Worm (Caenorhabditis elegans) whole organism, L4 larva: ENCODE results near the gene atln-1.
"Not testable (repeated sequence)": the region's sequence is repeated elsewhere in the genome, so short reads cannot be mapped to it uniquely, and the experiment has no call there.

Source experiments
- D1046.2 ChIP-seq: fragments of 200-800 bp; sonication (Bioruptor generic); IDR thresholded peaks from 2 replicates; pipeline ENCODE4 v1.3.6; 2022; ENCODE audit warnings: missing genetic modification characterization, missing compliant biosample characterization
- F10B5.3 ChIP-seq: sonication (generic microtip); optimal IDR thresholded peaks from 2 replicates; lab custom pipeline; 2016; ENCODE audit warnings: mild to moderate bottlenecking, missing genetic modification characterization, missing compliant biosample characterization
- F49E8.2 ChIP-seq: sonication (generic microtip); optimal IDR thresholded peaks from 2 replicates; lab custom pipeline; 2016; ENCODE audit warnings: missing compliant biosample characterization, mild to moderate bottlenecking, missing genetic modification characterization, borderline replicate concordance
- Y105C5A.15 ChIP-seq: fragments of 200-800 bp; sonication (Bioruptor generic); IDR thresholded peaks from 2 replicates; pipeline ENCODE4 v1.3.6; 2022; ENCODE audit warnings: missing genetic modification characterization, missing compliant biosample characterization
- Y48G9A.11 ChIP-seq: fragments of 200-800 bp; sonication (Bioruptor generic); IDR thresholded peaks from 2 replicates; pipeline ENCODE4 v1.3.6; 2022; ENCODE audit warnings: missing genetic modification reagents, missing genetic modification characterization, missing compliant biosample characterization
- Y75B8A.6 ChIP-seq: fragments of 200-800 bp; sonication (Bioruptor generic); IDR thresholded peaks from 2 replicates; pipeline ENCODE4 v1.3.6; 2022; ENCODE audit warnings: missing genetic modification reagents, missing genetic modification characterization, missing compliant biosample characterization
- aly-2 ChIP-seq: sonication (generic microtip); optimal IDR thresholded peaks from 2 replicates; lab custom pipeline; 2018; ENCODE audit warnings: missing biosample characterization, missing genetic modification characterization
- arid-1 ChIP-seq: fragments of 200-800 bp; sonication (Bioruptor generic); conservative IDR thresholded peaks from 2 replicates; pipeline ENCODE4 v1.3.6; 2022; ENCODE audit warnings: missing genetic modification reagents, missing genetic modification characterization, missing compliant biosample characterization
- ceh-62 ChIP-seq: sonication (generic microtip); optimal IDR thresholded peaks from 2 replicates; lab custom pipeline; 2017; ENCODE audit warnings: missing biosample characterization, missing genetic modification characterization
- ces-1 ChIP-seq: fragments of 150-350 bp; sonication (generic microtip); optimal IDR thresholded peaks from 4 replicates; lab custom pipeline; 2014; ENCODE audit warnings: missing biosample characterization, missing genetic modification reagents, missing genetic modification characterization
- ctbp-1 ChIP-seq: fragments of 200-800 bp; sonication (Bioruptor generic); IDR thresholded peaks from 2 replicates; pipeline ENCODE4 v1.3.6; 2022; ENCODE audit warnings: missing genetic modification reagents, missing genetic modification characterization, missing compliant biosample characterization
- dmd-9 ChIP-seq: fragments of 200-800 bp; sonication (Bioruptor generic); IDR thresholded peaks from 2 replicates; pipeline ENCODE4 v1.3.6; 2022; ENCODE audit warnings: missing genetic modification reagents, missing genetic modification characterization, missing compliant biosample characterization
- hif-1 ChIP-seq, 2 experiments: sonication (generic microtip); optimal IDR thresholded peaks; 2 replicates each; lab custom pipeline; 2016 to 2017; ENCODE audit warnings: missing compliant biosample characterization in 2 of 2, missing genetic modification characterization in 2 of 2, missing genetic modification reagents in 2 of 2, missing genotype in 2 of 2, mild to moderate bottlenecking in 1 of 2
- lin-38 ChIP-seq: fragments of 200-800 bp; sonication (Bioruptor generic); IDR thresholded peaks from 2 replicates; pipeline ENCODE4 v1.3.6; 2022; ENCODE audit warnings: missing genetic modification reagents, missing genetic modification characterization, missing compliant biosample characterization
- lin-39 ChIP-seq: fragments of 150-350 bp; optimal IDR thresholded peaks from 2 replicates; lab custom pipeline; 2014; ENCODE audit warnings: missing biosample characterization, missing genetic modification reagents, missing genetic modification characterization
- lir-3 ChIP-seq: sonication (generic microtip); optimal IDR thresholded peaks from 2 replicates; lab custom pipeline; 2016; ENCODE audit warnings: mild to moderate bottlenecking, missing genetic modification characterization, missing compliant biosample characterization
- madf-5 ChIP-seq, 2 experiments: fragments of 200-800 bp; sonication (Bioruptor generic); IDR thresholded peaks; 2 replicates each; pipeline ENCODE4 v1.3.6; 2022; ENCODE audit warnings: missing compliant biosample characterization in 2 of 2, missing genetic modification characterization in 2 of 2
- mdt-29 ChIP-seq: fragments of 200-800 bp; sonication (Bioruptor generic); IDR thresholded peaks from 2 replicates; pipeline ENCODE4 v1.3.6; 2022; ENCODE audit warnings: missing genetic modification reagents, missing genetic modification characterization, missing compliant biosample characterization
- mxl-2 ChIP-seq: fragments of 200-800 bp; sonication (Bioruptor generic); conservative IDR thresholded peaks from 2 replicates; pipeline ENCODE4 v1.3.6; 2022; ENCODE audit warnings: missing genetic modification reagents, missing genetic modification characterization, missing compliant biosample characterization
- nhr-48 ChIP-seq: sonication (generic microtip); optimal IDR thresholded peaks from 2 replicates; lab custom pipeline; 2016; ENCODE audit warnings: mild to moderate bottlenecking, missing genetic modification characterization, missing compliant biosample characterization
- pha-4 ChIP-seq, 2 experiments: fragments of 150-350 bp in 1 of 2; fragments of 200-800 bp in 1 of 2; sonication (Bioruptor generic) in 1 of 2; IDR thresholded peaks in 1 of 2; optimal IDR thresholded peaks in 1 of 2; 2 replicates each; pipeline versions ENCODE4 v1.3.6 to Lab custom; 2014 to 2022; ENCODE audit warnings: missing genetic modification characterization in 2 of 2, missing genetic modification reagents in 2 of 2, missing biosample characterization in 1 of 2, missing compliant biosample characterization in 1 of 2
- php-3 ChIP-seq: fragments of 200-800 bp; sonication (Bioruptor generic); IDR thresholded peaks from 2 replicates; pipeline ENCODE4 v1.3.6; 2022; ENCODE audit warnings: missing genetic modification reagents, missing genetic modification characterization, missing compliant biosample characterization
- pqm-1 ChIP-seq: sonication (generic microtip); optimal IDR thresholded peaks from 2 replicates; lab custom pipeline; 2017; ENCODE audit warnings: missing biosample characterization, missing genetic modification characterization
- saeg-2 ChIP-seq: fragments of 200-800 bp; sonication (Bioruptor generic); IDR thresholded peaks from 2 replicates; pipeline ENCODE4 v1.3.6; 2022; ENCODE audit warnings: missing genetic modification reagents, missing genetic modification characterization, missing compliant biosample characterization
- sdz-12 ChIP-seq: fragments of 200-800 bp; sonication (Bioruptor generic); optimal IDR thresholded peaks from 2 replicates; lab custom pipeline; 2018; ENCODE audit warnings: mild to moderate bottlenecking, missing genetic modification characterization, missing compliant biosample characterization
- snpc-1.2 ChIP-seq: fragments of 200-800 bp; sonication (Bioruptor generic); IDR thresholded peaks from 2 replicates; pipeline ENCODE4 v1.3.6; 2022; ENCODE audit warnings: missing genetic modification reagents, missing genetic modification characterization, missing compliant biosample characterization
- spr-3 ChIP-seq: fragments of 200-800 bp; sonication (Bioruptor generic); optimal IDR thresholded peaks from 2 replicates; lab custom pipeline; 2018; ENCODE audit warnings: mild to moderate bottlenecking, missing genetic modification characterization, missing compliant biosample characterization
- tra-1 ChIP-seq: fragments of 200-800 bp; sonication (Bioruptor generic); IDR thresholded peaks from 2 replicates; pipeline ENCODE4 v1.3.6; 2022; ENCODE audit warnings: missing genetic modification reagents, missing genetic modification characterization, missing compliant biosample characterization
- unc-62 ChIP-seq, 3 experiments: fragments of 150-350 bp in 1 of 3; sonication (generic microtip); optimal IDR thresholded peaks in 2 of 3; peaks in 1 of 3; 1 replicate in 1 of 3; 2 replicates in 2 of 3; lab custom pipeline; 2014 to 2017; ENCODE audit warnings: missing biosample characterization in 3 of 3, missing genetic modification characterization in 3 of 3, missing genetic modification reagents in 3 of 3, missing genotype in 1 of 3
- zfp-3 ChIP-seq: fragments of 200-800 bp; sonication (Bioruptor generic); conservative IDR thresholded peaks from 2 replicates; pipeline ENCODE4 v1.3.6; 2022; ENCODE audit warnings: missing genetic modification reagents, missing genetic modification characterization, missing compliant biosample characterization
- ztf-11 ChIP-seq: fragments of 150-350 bp; optimal IDR thresholded peaks from 2 replicates; lab custom pipeline; 2014; ENCODE audit warnings: missing biosample characterization, missing genetic modification characterization

atln-1 gene

DNA sequence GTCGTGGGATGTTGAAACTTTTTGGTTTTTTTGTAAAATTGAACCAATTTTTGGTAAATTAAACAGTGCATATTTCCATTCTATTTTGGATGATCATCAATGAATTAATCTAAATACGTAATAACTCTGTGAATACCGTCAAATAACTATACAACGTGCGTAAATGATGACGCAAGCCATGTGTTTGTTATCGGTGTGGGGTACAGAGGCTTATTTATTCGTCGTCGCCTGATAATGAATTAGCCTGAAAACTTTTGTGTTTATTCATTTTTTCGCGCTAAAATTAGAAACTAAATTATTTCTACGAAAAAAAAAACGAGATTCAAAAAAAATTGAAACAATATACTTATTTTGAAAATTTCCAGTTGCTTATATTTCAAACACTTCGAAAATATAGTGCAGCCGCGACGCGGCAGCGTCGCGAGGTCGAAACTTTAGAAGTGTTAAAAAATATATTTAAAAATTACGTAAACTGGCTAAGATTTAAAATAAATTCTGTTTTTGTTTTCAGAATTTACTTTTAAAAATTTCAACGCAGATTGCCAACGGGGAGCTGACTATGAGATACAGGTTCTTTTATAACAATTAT, 39.5 kb upstream of the atln-1 start (continued):
- TF ChIP-seq zfp-3 (no peak), Y75B8A.6 (GFP tag; lab: Robert Waterston, UW) (no peak), tra-1 (GFP tag; lab: Robert Waterston, UW) (no peak), spr-3 (no peak), ztf-11 (no peak), pha-4 (GFP tag; IDR thresholded peaks at IDR 0.05; lab: Robert Waterston, UW) (no peak), pha-4 (tag; optimal IDR thresholded peaks at IDR 0.05; lab: Kevin White, UChicago) (no peak), D1046.2 (GFP tag; lab: Robert Waterston, UW) (no peak), ceh-62 (tag; lab: Kevin White, UChicago) (no peak), sdz-12 (GFP tag; lab: Kevin White, UChicago) (no peak), lir-3 (no peak)

DNA sequence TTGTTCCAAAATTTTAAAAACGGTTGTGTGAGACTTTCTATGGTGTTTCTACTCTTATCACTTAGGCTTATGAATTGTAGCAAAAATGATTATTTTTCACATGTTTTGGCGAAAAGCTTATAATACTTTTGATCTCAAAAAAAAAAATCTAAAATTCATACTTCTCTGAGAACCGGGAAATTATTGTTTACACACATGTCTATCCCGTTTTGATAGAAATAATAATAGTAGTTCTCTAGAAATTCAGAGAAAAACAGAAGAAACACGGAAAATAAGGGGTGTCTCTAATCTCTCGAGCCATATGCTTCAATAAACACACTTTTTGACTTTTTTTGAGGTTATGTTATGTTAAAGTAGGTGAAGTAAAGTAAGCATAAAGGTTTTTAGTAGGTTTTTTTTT, 37.9 kb upstream of the atln-1 start:
- peak in 1 of 2 experiments; percentile 95 for TF ChIP-seq unc-62 (GFP tag; optimal IDR thresholded peaks at IDR 0.05 in 1 of 2; lab: Kevin White, UChicago)
- TF ChIP-seq unc-62 (tag; optimal IDR thresholded peaks at IDR 0.05; lab: Kevin White, UChicago): no peak
- no peak for TF ChIP-seq saeg-2 (GFP tag; lab: Robert Waterston, UW)
- no peak for TF ChIP-seq dmd-9 (GFP tag; lab: Robert Waterston, UW)
- TF ChIP-seq pqm-1 (tag; lab: Kevin White, UChicago): no peak

DNA sequence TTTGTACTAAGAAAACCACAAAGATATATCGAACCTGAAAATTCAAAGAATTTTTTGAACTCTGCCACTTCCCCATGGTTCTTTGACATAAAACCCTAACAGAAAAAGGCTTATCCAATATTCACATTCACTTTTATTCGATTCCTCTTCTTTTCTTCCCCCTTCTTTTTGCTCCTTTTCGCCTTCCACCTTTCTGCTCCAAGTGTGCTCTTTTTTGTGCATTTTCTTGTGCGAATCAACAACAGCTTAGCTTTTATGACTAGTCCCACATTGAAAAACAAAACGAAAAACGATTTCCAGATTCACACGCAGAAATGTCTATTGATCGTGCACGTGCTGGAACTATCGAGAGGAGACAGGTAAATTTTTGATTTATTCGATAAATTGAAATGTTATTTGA, 36.9 kb upstream of the atln-1 start, which contains the start of gene Y54G2A.41:
TSS of gene Y54G2A.41 (plus strand) at position 301 of the 400 bp plus-strand sequence.
- TF ChIP-seq F49E8.2 (no peak), Y48G9A.11 (GFP tag; lab: Robert Waterston, UW) (no peak), mxl-2 (GFP tag; lab: Robert Waterston, UW) (no peak), lin-38 (GFP tag; lab: Robert Waterston, UW) (no peak), sdz-12 (GFP tag; lab: Kevin White, UChicago) (no peak), F10B5.3 (tag; lab: Kevin White, UChicago) (no peak), ctbp-1 (GFP tag; lab: Robert Waterston, UW) (no peak)

DNA sequence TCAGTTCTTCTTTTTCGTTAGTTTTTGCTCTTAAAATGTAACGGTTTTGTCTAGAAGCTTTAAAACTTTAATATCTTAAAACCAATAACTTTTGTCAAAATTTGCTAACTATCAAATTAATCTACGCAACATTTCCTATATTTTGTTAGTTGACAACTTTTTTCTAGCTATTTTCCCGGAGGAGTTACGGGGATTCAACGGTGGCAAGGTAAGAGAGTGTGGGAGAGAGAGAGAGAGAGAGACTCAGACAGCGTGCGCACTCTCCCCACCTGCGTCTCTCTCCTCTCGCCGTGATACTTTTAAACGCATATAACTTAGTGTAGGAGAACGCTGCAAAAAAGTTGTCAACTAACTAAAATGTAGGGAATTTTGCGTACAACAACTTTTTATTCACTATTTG, 34.9 kb upstream of the atln-1 start:
- TF ChIP-seq lin-38 (GFP tag; lab: Robert Waterston, UW) (no peak), hif-1 (tag; optimal IDR thresholded peaks at IDR 0.05; lab: Kevin White, UChicago) (no peak), php-3 (no peak), aly-2 (no peak), lin-39 (tag; lab: Kevin White, UChicago) (no peak), nhr-48 (no peak), ces-1 (no peak), arid-1 (no peak)

DNA sequence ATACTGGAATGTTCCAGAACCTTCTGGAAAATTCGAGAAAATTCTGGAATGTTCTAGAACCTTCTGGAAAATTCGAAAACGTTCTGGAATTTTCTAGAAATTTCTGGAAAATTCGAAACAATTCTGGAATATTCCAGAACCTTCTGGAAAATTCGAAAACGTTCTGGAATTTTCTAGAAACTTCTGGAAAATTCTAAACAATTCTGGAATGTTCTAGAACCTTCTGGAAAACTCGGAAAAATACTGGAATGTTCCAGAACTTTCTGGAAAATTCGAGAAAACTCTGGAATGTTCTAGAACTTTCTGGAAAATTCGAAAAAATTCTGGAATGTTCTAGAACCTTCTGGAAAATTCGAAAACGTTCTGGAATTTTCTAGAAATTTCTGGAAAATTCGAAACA, 33.0 kb upstream of the atln-1 start:
- TF ChIP-seq pha-4 (GFP tag; IDR thresholded peaks at IDR 0.05; lab: Robert Waterston, UW) (peak; percentile 65), mdt-29 (GFP tag; lab: Robert Waterston, UW) (peak; percentile 91), lin-38 (GFP tag; lab: Robert Waterston, UW) (peak; percentile 43; the same call in 1 of the 2 replicates), Y105C5A.15 (peak; percentile 79; the same call in 1 of the 2 replicates), ctbp-1 (GFP tag; lab: Robert Waterston, UW) (peak; percentile 64), madf-5 (GFP tag; IDR thresholded peaks at IDR 0.05; lab: Robert Waterston, UW) (peak in 1 of 2 experiments; percentile 46; a peak in 1 of 4 replicates), snpc-1.2 (0 out of 2 replicates have a peak, but pooled peaks have one; percentile 51)
- not testable (repeated sequence) for TF ChIP-seq pha-4 (tag; optimal IDR thresholded peaks at IDR 0.05; lab: Kevin White, UChicago)
